Fruit fly (Drosophila melanogaster): ENCODE measurements around the gene Or71a.

DNA sequence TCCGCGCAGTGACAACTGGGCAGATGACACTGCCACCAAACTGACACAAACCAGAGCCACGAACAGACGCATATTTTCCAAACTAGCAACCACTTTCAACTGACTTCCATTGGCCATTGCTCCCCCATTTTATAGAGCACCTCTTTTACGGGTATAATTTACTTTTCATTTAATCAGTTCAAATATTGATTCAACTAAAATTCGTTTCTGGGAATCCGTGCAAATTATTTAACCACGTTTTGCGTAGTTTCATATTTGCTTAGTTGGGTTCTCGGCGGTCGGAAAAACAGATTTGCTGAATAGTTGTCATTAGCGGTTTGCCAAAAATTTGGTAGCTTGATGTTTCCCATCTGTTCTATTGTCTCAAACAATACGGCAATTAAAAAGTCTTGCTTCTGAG, 16.6 kb downstream of the Or71a start, which contains the start of gene CG13460:
- TF ChIP-seq Sin3A (optimal IDR thresholded peaks at IDR 0.05) = no peak
- TF ChIP-seq h (optimal IDR thresholded peaks at IDR 0.05) = no peak
